Worm (Caenorhabditis elegans) whole organism, L1 larva: ENCODE measurements around the gene sodh-2.

ENCODE experiments used
- egl-27 ChIP-seq, 2 experiments: fragments of 150-350 bp in 1 of 2; sonication (generic microtip); optimal IDR thresholded peaks; 3 replicates each; lab custom pipeline; 2017 to 2018; ENCODE audit warnings: missing biosample characterization in 2 of 2, missing genetic modification characterization in 2 of 2, missing genetic modification reagents in 2 of 2
- fkh-10 ChIP-seq: sonication (generic microtip); optimal IDR thresholded peaks from 2 replicates; lab custom pipeline; 2017; ENCODE audit warnings: missing biosample characterization, missing genetic modification reagents, missing genetic modification characterization
- lin-13 ChIP-seq: fragments of 150-350 bp; optimal IDR thresholded peaks from 2 replicates; lab custom pipeline; 2014; ENCODE audit warnings: missing biosample characterization, missing genetic modification reagents, missing genetic modification characterization
- unc-86 ChIP-seq: sonication (generic microtip); optimal IDR thresholded peaks from 2 replicates; lab custom pipeline; 2016; ENCODE audit warnings: missing genetic modification characterization, missing compliant biosample characterization

DNA sequence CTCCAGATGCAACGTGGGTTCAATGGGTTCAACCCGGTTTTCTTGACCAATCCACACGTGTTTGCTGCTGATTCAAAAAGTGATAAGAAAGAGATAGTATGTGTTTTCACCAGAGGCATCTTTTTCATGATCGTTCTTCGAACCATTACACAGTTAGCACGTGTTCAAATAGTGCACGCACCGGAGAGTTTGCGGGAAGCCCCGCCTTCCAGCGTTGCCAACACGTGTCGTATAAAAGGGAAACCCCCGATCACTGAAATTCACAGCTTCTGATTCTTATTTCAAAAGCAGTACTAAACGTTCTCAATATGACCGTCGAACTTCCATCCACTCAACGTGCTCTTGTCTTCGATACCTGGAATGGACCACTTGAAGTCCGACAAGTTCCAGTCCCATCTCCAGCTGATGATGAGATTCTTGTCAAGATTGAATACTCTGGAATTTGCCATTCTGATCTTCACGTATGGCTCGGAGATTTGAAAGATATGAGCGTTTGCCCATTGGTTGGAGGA lies 3.0 kb downstream of the sodh-2 start, which contains the start of gene adh-1:
- no peak for TF ChIP-seq fkh-10
- TF ChIP-seq lin-13 (GFP tag; lab: Kevin White, UChicago), result peak; percentile 62
- no peak for TF ChIP-seq unc-86 (tag; lab: Kevin White, UChicago)
- no peak for TF ChIP-seq egl-27 (tag; optimal IDR thresholded peaks at IDR 0.05; lab: Kevin White, UChicago)
